Fruit fly (Drosophila melanogaster): ENCODE measurements around the gene CG6836.

Gene CG6836

dm6 chr3L:18988055-18988819 lies 37.8 kb downstream of the CG6836 start, which contains the start of gene CG11619 (continued):
- TF ChIP-seq CG7357 (GFP tag; IDR thresholded peaks at IDR 0.05) (no peak), vnd (GFP tag; IDR thresholded peaks at IDR 0.05; ENCODE audit: partially characterized antibody) (no peak), bigmax (GFP tag; optimal IDR thresholded peaks at IDR 0.05) (no peak), odd (GFP tag; optimal IDR thresholded peaks at IDR 0.05) (no peak), dysf (GFP tag; IDR thresholded peaks at IDR 0.05) (no peak), otp (GFP tag; IDR thresholded peaks at IDR 0.05) (peak; percentile 43; the same call in 1 of the 3 replicates), CG1024 (GFP tag; IDR thresholded peaks at IDR 0.05) (no peak)

- TF ChIP-seq gem (tag; optimal IDR thresholded peaks at IDR 0.05) (no peak), maf-S (GFP tag; optimal IDR thresholded peaks at IDR 0.05) (no peak), Elba2 (GFP tag; optimal IDR thresholded peaks at IDR 0.05) (no peak), repo (GFP tag; optimal IDR thresholded peaks at IDR 0.05) (no peak), Med (GFP tag) (peak; percentile 62), CG12104 (GFP tag; optimal IDR thresholded peaks at IDR 0.05) (no peak), CG18262 (tag; optimal IDR thresholded peaks at IDR 0.05) (no peak), CG17912 (GFP tag; optimal IDR thresholded peaks at IDR 0.05) (no peak), CG12219 (GFP tag; optimal IDR thresholded peaks at IDR 0.05) (no peak), ash1 (GFP tag; optimal IDR thresholded peaks at IDR 0.05) (no peak), Sry-δ (GFP tag; optimal IDR thresholded peaks at IDR 0.05) (no peak), tap (tag; optimal IDR thresholded peaks at IDR 0.05) (no peak), Hey (tag; optimal IDR thresholded peaks at IDR 0.05) (no peak), Atf-2 (GFP tag; optimal IDR thresholded peaks at IDR 0.05) (no peak), unpg (GFP tag; optimal IDR thresholded peaks at IDR 0.05) (no peak), CG9817 (tag; optimal IDR thresholded peaks at IDR 0.05) (no peak), E2f1 (GFP tag; IDR thresholded peaks at IDR 0.05) (no peak), CG11085 (GFP tag; IDR thresholded peaks at IDR 0.05) (no peak), CG11560 (tag; IDR thresholded peaks at IDR 0.05) (no peak), CG4707 (GFP tag; optimal IDR thresholded peaks at IDR 0.05) (no peak), CG1529 (GFP tag; optimal IDR thresholded peaks at IDR 0.05) (no peak), CG13424 (tag; optimal IDR thresholded peaks at IDR 0.05) (no peak), CG1832 (GFP tag; optimal IDR thresholded peaks at IDR 0.05) (no peak), pb (GFP tag; optimal IDR thresholded peaks at IDR 0.05) (no peak), Antp (GFP tag; optimal IDR thresholded peaks at IDR 0.05) (no peak), Abd-B (GFP tag; optimal IDR thresholded peaks at IDR 0.05) (peak; percentile 19), NC2α (GFP tag; optimal IDR thresholded peaks at IDR 0.05) (no peak), abd-A (tag; optimal IDR thresholded peaks at IDR 0.05) (peak; percentile 92), jigr1 (GFP tag; IDR thresholded peaks at IDR 0.05) (no peak), stwl (tag; optimal IDR thresholded peaks at IDR 0.05) (no peak), CG31388 (GFP tag; optimal IDR thresholded peaks at IDR 0.05) (no peak), CG13775 (GFP tag; optimal IDR thresholded peaks at IDR 0.05) (no peak), bcd (GFP tag; optimal IDR thresholded peaks at IDR 0.05) (no peak), rib (GFP tag; IDR thresholded peaks at IDR 0.05) (0 out of 2 replicates have a peak, but pooled peaks have one; percentile 26), Pdp1 (GFP tag; optimal IDR thresholded peaks at IDR 0.05) (no peak), CG10431 (GFP tag; optimal IDR thresholded peaks at IDR 0.05) (no peak), NC2β (GFP tag; optimal IDR thresholded peaks at IDR 0.05) (no peak), CG12659 (GFP tag; optimal IDR thresholded peaks at IDR 0.05) (no peak), CG11093 (GFP tag; IDR thresholded peaks at IDR 0.05) (no peak), CG12071 (GFP tag; optimal IDR thresholded peaks at IDR 0.05) (no peak), CG10209 (GFP tag; optimal IDR thresholded peaks at IDR 0.05) (no peak), CG15479 (GFP tag; optimal IDR thresholded peaks at IDR 0.05) (no peak)
Observed at dm6 chr3L:18989611-18990010, 39.2 kb downstream of the CG6836 start, which contains the start of gene CG34256. Gene CG34256, minus strand, starts transcription at chr3L:18989815.
